Fruit fly (Drosophila melanogaster): ENCODE data around the gene Cnot4.
A peak's percentile ranks its signal among the peaks of the same experiment; 100 is the strongest.

DNA sequence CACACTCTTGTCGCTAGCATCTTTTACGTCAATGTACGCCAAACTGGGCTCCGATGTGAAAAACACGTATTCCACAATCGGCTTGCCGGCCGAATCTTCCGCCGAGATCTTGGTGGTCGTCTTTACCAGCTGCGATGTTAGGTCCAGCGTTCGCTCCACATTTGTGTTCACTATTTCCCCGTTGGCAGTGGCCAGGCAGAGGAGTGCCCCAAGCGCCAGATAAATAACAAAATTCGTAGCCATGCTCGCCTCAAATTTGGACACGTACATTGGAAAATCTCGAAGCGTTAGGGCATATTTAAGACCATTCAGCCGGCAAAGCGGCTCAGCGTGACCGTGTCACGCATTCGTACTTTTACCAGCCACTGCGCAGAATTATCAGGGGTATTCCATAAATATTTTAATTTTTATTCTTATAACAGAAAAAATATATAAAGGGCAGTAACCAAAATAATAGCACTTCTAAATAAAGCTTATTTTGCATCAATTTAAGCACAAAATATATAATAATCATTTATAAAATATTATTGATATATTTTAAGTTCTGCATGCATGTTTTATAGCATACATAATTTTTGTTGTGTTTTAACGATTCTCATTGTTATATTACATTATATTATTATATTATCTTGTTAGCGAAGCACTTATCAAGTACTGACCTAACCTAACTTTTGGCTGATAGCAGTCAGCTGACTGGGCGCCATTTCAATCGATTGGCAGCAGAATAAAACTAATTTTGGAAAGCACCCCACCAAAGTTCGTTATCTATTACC lies 20.9 kb upstream of the Cnot4 start, which contains the start of the genes CG33303 and dpr19:
- TF ChIP-seq CG10669 (GFP tag; optimal IDR thresholded peaks at IDR 0.05) (peak; percentile 7), Gug (GFP tag; IDR thresholded peaks at IDR 0.05) (peak; percentile 22; the same call in 1 of the 2 replicates), CG32006 (GFP tag; optimal IDR thresholded peaks at IDR 0.05) (no peak), CG7368 (GFP tag; optimal IDR thresholded peaks at IDR 0.05) (no peak), Hr39 (GFP tag; optimal IDR thresholded peaks at IDR 0.05) (no peak), spab (GFP tag; optimal IDR thresholded peaks at IDR 0.05) (no peak), dsx (GFP tag; optimal IDR thresholded peaks at IDR 0.05; ENCODE audit: poor library complexity, severe bottlenecking) (peak; percentile 36)

All from whole organism, prepupa.